Fruit fly (Drosophila melanogaster): ENCODE measurements around the gene caps.

Gene caps

DNA sequence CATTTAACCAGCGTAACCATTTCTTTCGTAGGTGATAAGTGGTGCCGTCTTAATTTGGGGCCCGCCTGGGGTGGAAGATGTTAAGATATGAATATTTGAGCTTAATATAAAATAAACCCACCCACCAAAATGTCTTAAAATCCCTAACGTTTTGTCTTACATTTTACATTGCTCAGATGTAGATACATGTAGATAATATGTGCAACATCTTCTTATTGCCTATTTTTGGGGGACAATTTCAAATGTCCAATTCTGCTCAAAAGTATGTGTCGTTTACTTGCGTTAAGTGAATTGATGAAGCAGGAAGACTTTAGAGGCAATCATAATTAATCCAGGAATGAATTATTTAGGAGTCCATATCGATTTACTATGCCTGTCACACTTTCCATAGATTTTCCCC lies 73.3 kb downstream of the caps start:
- TF ChIP-seq CG7045 (GFP tag; optimal IDR thresholded peaks at IDR 0.05), result no peak
- no peak for TF ChIP-seq pad (GFP tag; optimal IDR thresholded peaks at IDR 0.05)
- no peak for TF ChIP-seq CG7101 (tag; optimal IDR thresholded peaks at IDR 0.05)
- no peak for TF ChIP-seq CG14711 (tag; optimal IDR thresholded peaks at IDR 0.05)
- TF ChIP-seq cnc (optimal IDR thresholded peaks at IDR 0.05), result no peak
- TF ChIP-seq CG12768 (GFP tag; optimal IDR thresholded peaks at IDR 0.05), result no peak
- no peak for TF ChIP-seq cic (GFP tag; optimal IDR thresholded peaks at IDR 0.05)
- no peak for TF ChIP-seq Clk (GFP tag; optimal IDR thresholded peaks at IDR 0.05)
- TF ChIP-seq CG33017 (tag; optimal IDR thresholded peaks at IDR 0.05), result no peak
- TF ChIP-seq CG1620 (GFP tag; optimal IDR thresholded peaks at IDR 0.05), result no peak
- no peak for TF ChIP-seq bab1 (GFP tag; optimal IDR thresholded peaks at IDR 0.05)
- TF ChIP-seq toe (GFP tag; optimal IDR thresholded peaks at IDR 0.05), result no peak
- no peak for TF ChIP-seq kay (GFP tag; ENCODE audit: borderline replicate concordance)
- TF ChIP-seq CG11617 (GFP tag; optimal IDR thresholded peaks at IDR 0.05), result no peak
- no peak for TF ChIP-seq CG5204 (GFP tag; optimal IDR thresholded peaks at IDR 0.05)
- TF ChIP-seq ovo (GFP tag; optimal IDR thresholded peaks at IDR 0.05), result no peak
- no peak for TF ChIP-seq Mnt (GFP tag; optimal IDR thresholded peaks at IDR 0.05)
- no peak for TF ChIP-seq tj (GFP tag; optimal IDR thresholded peaks at IDR 0.05)

DNA sequence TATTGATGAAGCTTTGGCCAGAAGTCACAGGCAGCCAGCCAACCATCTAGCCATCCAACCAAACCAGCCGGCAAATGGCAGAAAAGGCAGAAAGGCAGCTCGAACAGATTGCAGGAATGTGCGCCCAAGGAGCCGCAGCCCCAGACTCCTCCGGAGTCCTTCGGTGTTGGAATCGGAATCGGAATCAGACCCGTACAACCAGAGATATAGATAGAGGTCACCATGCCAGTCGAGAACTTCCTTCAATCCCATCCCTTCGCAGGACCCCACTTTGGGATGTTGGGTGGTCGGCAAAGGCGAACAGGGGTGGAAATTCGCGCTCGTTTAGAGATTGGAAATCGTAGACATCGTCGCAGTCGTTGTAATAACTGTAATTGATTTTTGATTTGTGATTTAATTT lies 83.8 kb downstream of the caps start:
- no peak for TF ChIP-seq Mnt (GFP tag; optimal IDR thresholded peaks at IDR 0.05)
- TF ChIP-seq Hr96 (GFP tag; optimal IDR thresholded peaks at IDR 0.05), result no peak
- no peak for TF ChIP-seq cnc (optimal IDR thresholded peaks at IDR 0.05)
- no peak for TF ChIP-seq cic (GFP tag; optimal IDR thresholded peaks at IDR 0.05)
- TF ChIP-seq CG1620 (GFP tag; optimal IDR thresholded peaks at IDR 0.05), result no peak
- no peak for TF ChIP-seq Clk (GFP tag; optimal IDR thresholded peaks at IDR 0.05)
- no peak for TF ChIP-seq CG11617 (GFP tag; optimal IDR thresholded peaks at IDR 0.05)
- no peak for TF ChIP-seq pad (GFP tag; optimal IDR thresholded peaks at IDR 0.05)
- no peak for TF ChIP-seq bab1 (GFP tag; optimal IDR thresholded peaks at IDR 0.05)
- no peak for TF ChIP-seq tj (GFP tag; optimal IDR thresholded peaks at IDR 0.05)
- no peak for TF ChIP-seq CG33017 (tag; optimal IDR thresholded peaks at IDR 0.05)
- TF ChIP-seq ovo (GFP tag; optimal IDR thresholded peaks at IDR 0.05), result no peak
- TF ChIP-seq Crg-1 (GFP tag; optimal IDR thresholded peaks at IDR 0.05), result no peak
- no peak for TF ChIP-seq CG14711 (tag; optimal IDR thresholded peaks at IDR 0.05)
- TF ChIP-seq CG7101 (tag; optimal IDR thresholded peaks at IDR 0.05), result no peak
- no peak for TF ChIP-seq CG5204 (GFP tag; optimal IDR thresholded peaks at IDR 0.05)

DNA sequence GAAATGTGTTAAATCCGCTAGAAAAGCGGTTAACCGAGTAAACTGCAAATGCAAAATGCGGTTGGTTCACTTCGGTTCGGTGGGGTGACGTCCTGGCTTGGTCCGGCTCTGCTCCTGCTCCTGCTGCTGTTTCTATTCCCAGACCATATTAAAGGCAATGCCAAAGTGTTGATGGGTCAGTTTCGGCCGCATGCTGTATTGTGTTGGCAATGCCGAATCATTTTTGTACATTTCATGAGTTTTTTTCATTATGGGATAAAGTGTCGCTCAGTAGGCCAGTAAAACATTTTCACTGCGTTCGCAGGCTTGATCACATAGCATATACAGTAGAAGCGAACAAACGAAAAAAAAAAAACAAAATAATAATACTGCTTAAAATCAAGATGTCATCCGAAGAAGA lies 100.3 kb downstream of the caps start, which contains the start of gene CG14113:
TSS of gene CG14113 (plus strand) at position 301 of the 400 bp plus-strand sequence.
- TF ChIP-seq Crg-1 (GFP tag; optimal IDR thresholded peaks at IDR 0.05), result no peak
- no peak for TF ChIP-seq cnc (optimal IDR thresholded peaks at IDR 0.05)
- no peak for TF ChIP-seq CG14711 (tag; optimal IDR thresholded peaks at IDR 0.05)
- TF ChIP-seq CG11617 (GFP tag; optimal IDR thresholded peaks at IDR 0.05), result no peak
- no peak for TF ChIP-seq CG1620 (GFP tag; optimal IDR thresholded peaks at IDR 0.05)
- no peak for TF ChIP-seq pad (GFP tag; optimal IDR thresholded peaks at IDR 0.05)
- no peak for TF ChIP-seq CG5204 (GFP tag; optimal IDR thresholded peaks at IDR 0.05)
- TF ChIP-seq Clk (GFP tag; optimal IDR thresholded peaks at IDR 0.05), result no peak
- TF ChIP-seq CG12768 (GFP tag; optimal IDR thresholded peaks at IDR 0.05), result no peak
- no peak for TF ChIP-seq ovo (GFP tag; optimal IDR thresholded peaks at IDR 0.05)
- TF ChIP-seq kay (GFP tag; ENCODE audit: borderline replicate concordance), result no peak
- TF ChIP-seq bab1 (GFP tag; optimal IDR thresholded peaks at IDR 0.05), result no peak
- TF ChIP-seq cic (GFP tag; optimal IDR thresholded peaks at IDR 0.05), result no peak
- TF ChIP-seq Hr96 (GFP tag; optimal IDR thresholded peaks at IDR 0.05), result no peak
